Fruit fly (Drosophila melanogaster) whole organism, prepupa: ENCODE measurements around the gene CG42329.

Source experiments
- CG10631 ChIP-seq: fragments of 200-800 bp; sonication (Bioruptor generic); optimal IDR thresholded peaks from 2 replicates; lab custom pipeline; 2016; ENCODE audit warnings: missing biosample characterization, missing genetic modification characterization
- CG10669 ChIP-seq: fragments of 200-800 bp; sonication (Bioruptor generic); optimal IDR thresholded peaks from 3 replicates; lab custom pipeline; 2018; ENCODE audit warnings: missing biosample characterization, mild to moderate bottlenecking, missing genetic modification characterization, moderate library complexity
- CG11762 ChIP-seq: fragments of 200-800 bp; sonication (Bioruptor generic); optimal IDR thresholded peaks from 3 replicates; lab custom pipeline; 2016; ENCODE audit warnings: missing biosample characterization, missing genetic modification characterization; ENCODE audit not compliant: insufficient read depth
- CG11902 ChIP-seq: fragments of 200-800 bp; sonication (Bioruptor generic); optimal IDR thresholded peaks from 3 replicates; lab custom pipeline; 2016; ENCODE audit warnings: missing biosample characterization, missing genetic modification characterization
- CG15336 ChIP-seq: fragments of 200-800 bp; sonication (Bioruptor generic); IDR thresholded peaks from 2 replicates; pipeline ENCODE4 v1.3.6; 2022; ENCODE audit warnings: missing biosample characterization, missing genetic modification characterization
- CG1621 ChIP-seq: fragments of 200-800 bp; sonication (Bioruptor generic); optimal IDR thresholded peaks from 3 replicates; lab custom pipeline; 2018; ENCODE audit warnings: missing biosample characterization, mild to moderate bottlenecking, missing genetic modification characterization
- CG3032 ChIP-seq: fragments of 200-800 bp; optimal IDR thresholded peaks from 2 replicates; lab custom pipeline; 2019; ENCODE audit warnings: missing biosample characterization, mild to moderate bottlenecking, missing genetic modification characterization, moderate library complexity
- CG32006 ChIP-seq: fragments of 200-800 bp; sonication (Bioruptor generic); optimal IDR thresholded peaks from 3 replicates; lab custom pipeline; 2017; ENCODE audit warnings: missing biosample characterization, mild to moderate bottlenecking, missing genetic modification characterization
- CG6276 ChIP-seq: fragments of 200-800 bp; sonication (Bioruptor generic); optimal IDR thresholded peaks from 2 replicates; lab custom pipeline; 2017; ENCODE audit warnings: missing biosample characterization, mild to moderate bottlenecking, missing genetic modification characterization
- CG7368 ChIP-seq: fragments of 200-800 bp; sonication (Bioruptor generic); optimal IDR thresholded peaks from 3 replicates; lab custom pipeline; 2016; ENCODE audit warnings: missing biosample characterization, missing genetic modification characterization
- CG8632 ChIP-seq: fragments of 200-800 bp; sonication (Bioruptor generic); optimal IDR thresholded peaks from 3 replicates; lab custom pipeline; 2016; ENCODE audit warnings: missing biosample characterization, missing genetic modification characterization
- CG9139 ChIP-seq: fragments of 200-800 bp; sonication (Bioruptor generic); optimal IDR thresholded peaks from 3 replicates; lab custom pipeline; 2017; ENCODE audit warnings: missing biosample characterization, mild to moderate bottlenecking, missing genetic modification characterization
- Eip75B ChIP-seq: fragments of 200-800 bp; sonication (Bioruptor generic); optimal IDR thresholded peaks from 3 replicates; lab custom pipeline; 2016; ENCODE audit warnings: missing biosample characterization, missing genetic modification characterization
- Ets96B ChIP-seq: fragments of 200-800 bp; optimal IDR thresholded peaks from 2 replicates; lab custom pipeline; 2019; ENCODE audit warnings: missing biosample characterization, mild to moderate bottlenecking, missing genetic modification characterization, moderate library complexity
- Gug ChIP-seq: fragments of 200-800 bp; sonication (Bioruptor generic); IDR thresholded peaks from 2 replicates; pipeline ENCODE4 v1.3.6; 2022; ENCODE audit warnings: missing biosample characterization, missing genetic modification characterization
- Hr39 ChIP-seq: fragments of 200-800 bp; sonication (Bioruptor generic); optimal IDR thresholded peaks from 2 replicates; lab custom pipeline; 2016; ENCODE audit warnings: missing biosample characterization, missing genetic modification characterization
- Lpt ChIP-seq: fragments of 200-800 bp; sonication (Bioruptor generic); optimal IDR thresholded peaks from 3 replicates; lab custom pipeline; 2016; ENCODE audit warnings: missing biosample characterization, missing genetic modification characterization
- Met ChIP-seq: fragments of 200-800 bp; sonication (Bioruptor generic); optimal IDR thresholded peaks from 3 replicates; lab custom pipeline; 2016; ENCODE audit warnings: missing biosample characterization, missing genetic modification characterization
- OdsH ChIP-seq: fragments of 200-800 bp; sonication (Bioruptor generic); optimal IDR thresholded peaks from 3 replicates; lab custom pipeline; 2016; ENCODE audit warnings: missing biosample characterization, missing genetic modification characterization
- Sox102F ChIP-seq: fragments of 200-800 bp; sonication (Bioruptor generic); optimal IDR thresholded peaks from 2 replicates; lab custom pipeline; 2016; ENCODE audit warnings: missing biosample characterization, mild to moderate bottlenecking, missing genetic modification characterization
- Sox15 ChIP-seq: fragments of 200-800 bp; sonication (Bioruptor generic); optimal IDR thresholded peaks from 3 replicates; lab custom pipeline; 2016; ENCODE audit warnings: missing biosample characterization, missing genetic modification characterization
- achi ChIP-seq: fragments of 200-800 bp; sonication (Bioruptor generic); optimal IDR thresholded peaks from 3 replicates; lab custom pipeline; 2016; ENCODE audit warnings: missing biosample characterization, missing genetic modification characterization
- acj6 ChIP-seq: fragments of 200-800 bp; sonication (Bioruptor generic); optimal IDR thresholded peaks from 3 replicates; lab custom pipeline; 2016; ENCODE audit warnings: missing biosample characterization, missing genetic modification characterization
- cyc ChIP-seq: fragments of 200-800 bp; sonication (Bioruptor generic); optimal IDR thresholded peaks from 3 replicates; lab custom pipeline; 2016; ENCODE audit warnings: missing biosample characterization, missing genetic modification characterization
- dac ChIP-seq: fragments of 200-800 bp; sonication (Bioruptor generic); optimal IDR thresholded peaks from 2 replicates; lab custom pipeline; 2017; ENCODE audit warnings: missing biosample characterization, mild to moderate bottlenecking, missing genetic modification characterization
- dsx ChIP-seq: fragments of 200-800 bp; optimal IDR thresholded peaks from 3 replicates; lab custom pipeline; 2019; ENCODE audit warnings: missing biosample characterization, mild to moderate bottlenecking, missing genetic modification characterization, moderate library complexity; ENCODE audit not compliant: poor library complexity, severe bottlenecking
- eg ChIP-seq: fragments of 200-800 bp; sonication (Bioruptor generic); IDR thresholded peaks from 3 replicates; pipeline ENCODE4 v1.3.6; 2022; ENCODE audit warnings: missing biosample characterization, missing genetic modification characterization
- fd59A ChIP-seq: fragments of 200-800 bp; sonication (Bioruptor generic); optimal IDR thresholded peaks from 2 replicates; lab custom pipeline; 2017; ENCODE audit warnings: missing biosample characterization, mild to moderate bottlenecking, missing genetic modification characterization, missing genetic modification reagents
- fd85E ChIP-seq: fragments of 200-800 bp; sonication (Bioruptor generic); optimal IDR thresholded peaks from 3 replicates; lab custom pipeline; 2016; ENCODE audit warnings: missing biosample characterization, missing genetic modification characterization
- net ChIP-seq: fragments of 200-800 bp; sonication (Bioruptor generic); optimal IDR thresholded peaks from 3 replicates; lab custom pipeline; 2016; ENCODE audit warnings: missing biosample characterization, missing genetic modification characterization
- salr ChIP-seq, 2 experiments: fragments of 200-800 bp; sonication (Bioruptor generic); optimal IDR thresholded peaks; 3 replicates each; lab custom pipeline; 2016 to 2018; ENCODE audit warnings: missing biosample characterization in 2 of 2, missing genetic modification characterization in 2 of 2, mild to moderate bottlenecking in 1 of 2
- ss ChIP-seq, 2 experiments: fragments of 200-800 bp; sonication (Bioruptor generic); optimal IDR thresholded peaks; 2 replicates in 1 of 2; 3 replicates in 1 of 2; lab custom pipeline; 2017 to 2018; ENCODE audit warnings: mild to moderate bottlenecking in 2 of 2, missing biosample characterization in 2 of 2, missing genetic modification characterization in 2 of 2, moderate library complexity in 1 of 2
- vri ChIP-seq: fragments of 200-800 bp; sonication (Bioruptor generic); optimal IDR thresholded peaks from 3 replicates; lab custom pipeline; 2016; ENCODE audit warnings: missing biosample characterization, mild to moderate bottlenecking, missing genetic modification characterization

CG42329 gene

dm6 chr2L:1256039-1256438 is 36.9 kb downstream of the CG42329 start, which contains the start of gene robo3:
Gene robo3, plus strand, starts transcription at chr2L:1256417.
- TF ChIP-seq acj6 (GFP tag; lab: Kevin White, UChicago), result no peak
- no peak for TF ChIP-seq CG10631 (GFP tag; lab: Kevin White, UChicago)
- TF ChIP-seq Gug (GFP tag; lab: Robert Waterston, UW), result no peak
- TF ChIP-seq achi (GFP tag; lab: Kevin White, UChicago), result no peak
- TF ChIP-seq eg (GFP tag; lab: Robert Waterston, UW), result no peak
- TF ChIP-seq net (GFP tag; lab: Kevin White, UChicago), result no peak
- no peak for TF ChIP-seq CG10669 (GFP tag; lab: Kevin White, UChicago)
- no peak for TF ChIP-seq CG32006 (GFP tag; lab: Kevin White, UChicago)
- TF ChIP-seq CG11902, result no peak
- TF ChIP-seq Eip75B, result no peak
- no peak for TF ChIP-seq fd85E (GFP tag; lab: Kevin White, UChicago)
- TF ChIP-seq CG9139 (GFP tag; lab: Kevin White, UChicago), result no peak
- no peak for TF ChIP-seq dsx (GFP tag; lab: Kevin White, UChicago)
- TF ChIP-seq vri, result no peak
- TF ChIP-seq salr (GFP tag; optimal IDR thresholded peaks at IDR 0.05; lab: Kevin White, UChicago), result no peak
- no peak for TF ChIP-seq CG7368 (GFP tag; lab: Kevin White, UChicago)
- TF ChIP-seq cyc (GFP tag; lab: Kevin White, UChicago), result no peak
- TF ChIP-seq CG6276, result no peak

- TF ChIP-seq CG3032, result no peak
- TF ChIP-seq Sox102F (GFP tag; lab: Kevin White, UChicago), result no peak
- no peak for TF ChIP-seq Met (GFP tag; lab: Kevin White, UChicago)
- no peak for TF ChIP-seq OdsH (GFP tag; lab: Kevin White, UChicago)
- TF ChIP-seq CG15336 (GFP tag; lab: Robert Waterston, UW), result no peak
- TF ChIP-seq fd59A, result no peak
- no peak for TF ChIP-seq CG1621 (tag; lab: Kevin White, UChicago)
- TF ChIP-seq Sox15 (GFP tag; lab: Kevin White, UChicago), result no peak
- TF ChIP-seq Eip75B, result no peak
- TF ChIP-seq CG11762 (GFP tag; lab: Kevin White, UChicago), result no peak
- no peak for TF ChIP-seq ss (GFP tag; optimal IDR thresholded peaks at IDR 0.05; lab: Kevin White, UChicago)
- TF ChIP-seq Ets96B (tag; lab: Kevin White, UChicago), result no peak
- TF ChIP-seq dac (GFP tag; lab: Kevin White, UChicago), result no peak
- TF ChIP-seq Lpt, result no peak
- TF ChIP-seq Hr39 (GFP tag; lab: Kevin White, UChicago), result no peak
- no peak for TF ChIP-seq achi (GFP tag; lab: Kevin White, UChicago)
- TF ChIP-seq CG8632 (GFP tag; lab: Kevin White, UChicago), result no peak
Measured at dm6 chr2L:1262684-1263083, 43.6 kb downstream of the CG42329 start.
